Worm (Caenorhabditis elegans): ENCODE measurements around the gene Y37E11AL.9.

ce11 chrIV:3725361-3725760, 24.9 kb upstream of the Y37E11AL.9 start, which contains the start of gene Y37E11AM.2:
- TF ChIP-seq mml-1 (tag; optimal IDR thresholded peaks at IDR 0.05) (no peak), aly-2 (tag; optimal IDR thresholded peaks at IDR 0.05) (no peak), pha-4 (tag; optimal IDR thresholded peaks at IDR 0.05) (no peak), ama-1 (optimal IDR thresholded peaks at IDR 0.05) (no peak), unc-39 (tag; optimal IDR thresholded peaks at IDR 0.05) (no peak), mdl-1 (tag; optimal IDR thresholded peaks at IDR 0.05) (no peak), jun-1 (tag; optimal IDR thresholded peaks at IDR 0.05) (no peak), lin-39 (tag; optimal IDR thresholded peaks at IDR 0.05) (no peak), sea-2 (GFP tag; optimal IDR thresholded peaks at IDR 0.05) (no peak)
